Worm (Caenorhabditis elegans): ENCODE data around the gene puf-5.

DNA sequence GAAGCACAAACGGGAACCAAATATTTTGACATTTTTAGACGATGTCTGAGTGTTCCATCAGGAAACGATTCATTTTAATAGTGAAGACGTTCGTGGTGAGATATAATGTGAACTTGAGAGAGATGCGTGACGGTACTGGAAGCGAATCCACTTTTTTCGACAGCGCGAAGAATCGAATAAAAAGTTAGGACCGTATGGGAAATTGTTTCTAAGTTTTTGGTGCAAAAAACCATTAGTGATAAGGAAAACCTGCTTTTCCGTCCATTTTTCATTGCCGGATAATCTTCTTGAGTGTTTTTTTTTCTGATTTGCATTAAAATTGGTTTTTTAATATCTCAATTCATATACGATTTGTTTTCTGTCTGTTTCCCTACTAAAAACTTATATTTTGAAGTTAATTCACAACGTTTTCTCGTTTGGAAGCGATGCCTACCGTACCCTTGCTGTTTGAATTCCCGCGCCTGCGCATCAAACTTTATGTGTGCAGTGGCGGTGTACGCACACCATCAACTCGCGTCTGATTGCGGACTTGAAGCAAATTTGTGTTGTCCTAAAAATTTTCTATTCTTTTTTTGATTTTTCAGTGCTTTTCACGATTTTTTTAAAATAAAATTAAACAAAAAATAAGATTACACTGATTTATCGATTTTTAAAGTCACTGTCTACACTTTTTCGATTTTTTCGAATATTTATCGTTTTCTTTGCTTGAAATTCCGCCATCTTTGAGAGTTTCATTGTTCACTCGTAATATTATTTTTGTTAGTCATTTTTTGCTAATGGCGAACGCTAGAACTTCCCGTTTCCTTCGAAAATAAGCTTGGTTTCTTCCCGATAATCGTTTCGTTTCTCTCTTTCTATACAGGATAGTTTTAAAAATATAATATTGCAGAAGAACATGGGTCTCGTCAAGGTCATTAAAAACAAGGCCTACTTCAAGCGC lies 6.0 kb upstream of the puf-5 start, which contains the start of the genes col-38 and rpl-5:
- no peak for TF ChIP-seq ztf-16 (tag; optimal IDR thresholded peaks at IDR 0.05)
- TF ChIP-seq ceh-22 (tag; optimal IDR thresholded peaks at IDR 0.05): no peak
- TF ChIP-seq unc-55 (GFP tag; optimal IDR thresholded peaks at IDR 0.05): peak; percentile 56
- TF ChIP-seq fkh-10 (GFP tag; optimal IDR thresholded peaks at IDR 0.05): no peak
- TF ChIP-seq mec-3 (tag; optimal IDR thresholded peaks at IDR 0.05; ENCODE audit: borderline replicate concordance): no peak
- TF ChIP-seq ceh-34 (tag; optimal IDR thresholded peaks at IDR 0.05): peak; percentile 66
- no peak for TF ChIP-seq sox-2 (GFP tag; IDR thresholded peaks at IDR 0.05)
- peak; percentile 76 for TF ChIP-seq ceh-30 (tag; optimal IDR thresholded peaks at IDR 0.05)
- no peak for TF ChIP-seq unc-86 (tag; optimal IDR thresholded peaks at IDR 0.05)
- TF ChIP-seq odd-2 (tag; optimal IDR thresholded peaks at IDR 0.05): no peak
- TF ChIP-seq nhr-11 (tag; optimal IDR thresholded peaks at IDR 0.05): no peak
- peak; percentile 46 for TF ChIP-seq ets-4 (tag; optimal IDR thresholded peaks at IDR 0.05)
- no peak for TF ChIP-seq ceh-19 (GFP tag; optimal IDR thresholded peaks at IDR 0.05)

Measured in whole organism, late embryonic.